Fruit fly (Drosophila melanogaster) whole organism, embryonic: ENCODE results near the gene CG43322.

Experiments
- Ada2b ChIP-seq: fragments of 200-800 bp; sonication (Bioruptor generic); IDR thresholded peaks from 2 replicates; pipeline ENCODE4 v1.3.6; 2022; ENCODE audit warnings: missing biosample characterization, missing genetic modification characterization
- Adf1 ChIP-seq: fragments of 200-800 bp; sonication (Bioruptor generic); IDR thresholded peaks from 2 replicates; pipeline ENCODE4 v1.3.6; 2022; ENCODE audit warnings: missing biosample characterization, missing genetic modification characterization
- CG11093 ChIP-seq: fragments of 200-800 bp; sonication (Bioruptor generic); IDR thresholded peaks from 3 replicates; pipeline ENCODE4 v1.3.6; 2022; ENCODE audit warnings: missing biosample characterization, missing genetic modification characterization
- CG11247 ChIP-seq: fragments of 200-800 bp; sonication (Bioruptor generic); IDR thresholded peaks from 2 replicates; pipeline ENCODE4 v1.3.6; 2022; ENCODE audit warnings: missing biosample characterization, missing genetic modification characterization
- CG11456 ChIP-seq: fragments of 200-800 bp; sonication (Bioruptor generic); IDR thresholded peaks from 3 replicates; pipeline ENCODE4 v1.3.6; 2022; ENCODE audit warnings: missing biosample characterization, missing genetic modification characterization
- CG1233 ChIP-seq: fragments of 200-800 bp; sonication (Bioruptor generic); optimal IDR thresholded peaks from 4 replicates; lab custom pipeline; 2018; ENCODE audit warnings: missing biosample characterization, mild to moderate bottlenecking, missing genetic modification characterization
- CG12659 ChIP-seq: fragments of 200-800 bp; sonication (Bioruptor generic); optimal IDR thresholded peaks from 3 replicates; lab custom pipeline; 2017; ENCODE audit warnings: mild to moderate bottlenecking, missing biosample characterization, missing genetic modification reagents, missing genetic modification characterization
- CG13123 ChIP-seq: fragments of 200-800 bp; sonication (Bioruptor generic); optimal IDR thresholded peaks from 2 replicates; lab custom pipeline; 2016; ENCODE audit warnings: missing biosample characterization, missing genetic modification characterization
- CG13287 ChIP-seq: fragments of 200-800 bp; sonication (Bioruptor generic); IDR thresholded peaks from 2 replicates; pipeline ENCODE4 v1.3.6; 2022; ENCODE audit warnings: missing biosample characterization, missing genetic modification characterization; ENCODE audit not compliant: partially characterized antibody
- CG1529 ChIP-seq: fragments of 200-800 bp; sonication (Bioruptor generic); optimal IDR thresholded peaks from 3 replicates; lab custom pipeline; 2018; ENCODE audit warnings: missing biosample characterization, missing genetic modification characterization
- CG15514 ChIP-seq: fragments of 200-800 bp; sonication (Bioruptor generic); optimal IDR thresholded peaks from 3 replicates; lab custom pipeline; 2017; ENCODE audit warnings: missing biosample characterization, missing genetic modification characterization, mild to moderate bottlenecking, moderate library complexity, missing genetic modification reagents
- CG15601 ChIP-seq: fragments of 200-800 bp; sonication (Bioruptor generic); optimal IDR thresholded peaks from 3 replicates; lab custom pipeline; 2019; ENCODE audit warnings: missing biosample characterization, mild to moderate bottlenecking, missing genetic modification characterization, moderate library complexity
- CG31365 ChIP-seq: fragments of 200-800 bp; sonication (Bioruptor generic); optimal IDR thresholded peaks from 2 replicates; lab custom pipeline; 2018; ENCODE audit warnings: missing biosample characterization, mild to moderate bottlenecking, missing genetic modification characterization
- CG3163 ChIP-seq: fragments of 200-800 bp; sonication (Bioruptor generic); optimal IDR thresholded peaks from 3 replicates; lab custom pipeline; 2016; ENCODE audit warnings: missing biosample characterization, missing genetic modification characterization
- CG3838 ChIP-seq: fragments of 200-800 bp; sonication (Bioruptor generic); optimal IDR thresholded peaks from 3 replicates; lab custom pipeline; 2016; ENCODE audit warnings: missing biosample characterization, missing genetic modification characterization
- CG4820 ChIP-seq: fragments of 200-800 bp; sonication (Bioruptor generic); optimal IDR thresholded peaks from 3 replicates; lab custom pipeline; 2016; ENCODE audit warnings: missing biosample characterization, missing genetic modification characterization
- CG6254 ChIP-seq: fragments of 200-800 bp; sonication (Bioruptor generic); optimal IDR thresholded peaks from 3 replicates; lab custom pipeline; 2017; ENCODE audit warnings: mild to moderate bottlenecking, missing biosample characterization, missing genetic modification reagents, missing genetic modification characterization
- CG6813 ChIP-seq: fragments of 200-800 bp; sonication (Bioruptor generic); optimal IDR thresholded peaks from 2 replicates; lab custom pipeline; 2017; ENCODE audit warnings: missing biosample characterization, missing genetic modification characterization, mild to moderate bottlenecking, moderate library complexity, missing genetic modification reagents
- CG6854 ChIP-seq: fragments of 200-800 bp; sonication (Bioruptor generic); optimal IDR thresholded peaks from 3 replicates; lab custom pipeline; 2017; ENCODE audit warnings: missing biosample characterization, mild to moderate bottlenecking, missing genetic modification characterization
- CG8290 ChIP-seq, 3 experiments: fragments of 200-800 bp; sonication (Bioruptor generic); optimal IDR thresholded peaks; 2 replicates each; lab custom pipeline; 2016 to 2019; ENCODE audit warnings: missing biosample characterization in 3 of 3, missing genetic modification characterization in 3 of 3, mild to moderate bottlenecking in 2 of 3, moderate library complexity in 1 of 3
- CrebB ChIP-seq: fragments of 200-800 bp; sonication (Bioruptor generic); optimal IDR thresholded peaks from 3 replicates; lab custom pipeline; 2018; ENCODE audit warnings: missing biosample characterization, mild to moderate bottlenecking, missing genetic modification characterization
- Drgx ChIP-seq: fragments of 200-800 bp; sonication (Bioruptor generic); IDR thresholded peaks from 2 replicates; pipeline ENCODE4 v1.3.6; 2022; ENCODE audit warnings: missing biosample characterization, missing genetic modification characterization
- Eip74EF ChIP-seq, 2 experiments: fragments of 200-800 bp in 1 of 2; fragments of >200 bp in 1 of 2; sonication (Bioruptor generic) in 1 of 2; optimal IDR thresholded peaks; 2 replicates each; lab custom pipeline; 2017 to 2019; ENCODE audit warnings: missing biosample characterization in 2 of 2, missing genetic modification characterization in 2 of 2, mild to moderate bottlenecking in 1 of 2, moderate library complexity in 1 of 2
- HHEX ChIP-seq: fragments of 200-800 bp; sonication (Bioruptor generic); optimal IDR thresholded peaks from 3 replicates; lab custom pipeline; 2017; ENCODE audit warnings: missing biosample characterization, mild to moderate bottlenecking, missing genetic modification characterization, missing genetic modification reagents
- Hmr ChIP-seq: fragments of 200-800 bp; sonication (Bioruptor generic); optimal IDR thresholded peaks from 3 replicates; lab custom pipeline; 2017; ENCODE audit warnings: mild to moderate bottlenecking, missing biosample characterization, missing genetic modification reagents, missing genetic modification characterization
- Nf-YA ChIP-seq: fragments of 200-800 bp; sonication (Bioruptor generic); IDR thresholded peaks from 2 replicates; pipeline ENCODE4 v1.3.6; 2022; ENCODE audit warnings: missing biosample characterization, missing genetic modification characterization
- Pdp1 ChIP-seq, 2 experiments: fragments of 200-800 bp; sonication (Bioruptor generic); optimal IDR thresholded peaks; 3 replicates each; lab custom pipeline; 2016; ENCODE audit warnings: missing biosample characterization in 2 of 2, missing genetic modification characterization in 2 of 2, mild to moderate bottlenecking in 1 of 2, moderate library complexity in 1 of 2
- Scr ChIP-seq: fragments of 200-800 bp; sonication (Bioruptor generic); IDR thresholded peaks from 2 replicates; pipeline ENCODE4 v1.3.6; 2022; ENCODE audit warnings: missing biosample characterization, missing genetic modification characterization; ENCODE audit not compliant: partially characterized antibody
- Taf1 ChIP-seq: fragments of 200-800 bp; sonication (Bioruptor generic); IDR thresholded peaks from 2 replicates; pipeline ENCODE4 v1.3.6; 2022; ENCODE audit warnings: missing biosample characterization, missing genetic modification characterization
- cg ChIP-seq: fragments of 200-800 bp; sonication (Bioruptor generic); optimal IDR thresholded peaks from 3 replicates; lab custom pipeline; 2019; ENCODE audit warnings: missing biosample characterization, mild to moderate bottlenecking, missing genetic modification characterization, moderate library complexity
- ems ChIP-seq: fragments of 200-800 bp; sonication (Bioruptor generic); optimal IDR thresholded peaks from 3 replicates; lab custom pipeline; 2016; ENCODE audit warnings: missing biosample characterization, missing genetic modification characterization
- ewg ChIP-seq: fragments of 200-800 bp; sonication (Bioruptor generic); optimal IDR thresholded peaks from 3 replicates; lab custom pipeline; 2017; ENCODE audit warnings: mild to moderate bottlenecking, missing biosample characterization, missing genetic modification reagents, missing genetic modification characterization
- gro ChIP-seq: fragments of 200-800 bp; sonication (Bioruptor generic); optimal IDR thresholded peaks from 2 replicates; lab custom pipeline; 2016; ENCODE audit warnings: missing biosample characterization, missing genetic modification characterization
- hb ChIP-seq: fragments of 200-800 bp; sonication (Bioruptor generic); IDR thresholded peaks from 3 replicates; pipeline ENCODE4 v1.3.6; 2022; ENCODE audit warnings: missing biosample characterization, missing genetic modification characterization; ENCODE audit not compliant: partially characterized antibody
- kay ChIP-seq: fragments of 200-800 bp; sonication (Bioruptor generic); optimal IDR thresholded peaks from 2 replicates; lab custom pipeline; 2016; ENCODE audit warnings: missing biosample characterization, missing genetic modification characterization
- lilli ChIP-seq: fragments of 200-800 bp; sonication (Bioruptor generic); optimal IDR thresholded peaks from 3 replicates; lab custom pipeline; 2016; ENCODE audit warnings: missing biosample characterization, missing genetic modification characterization
- mam ChIP-seq: fragments of 200-800 bp; sonication (Bioruptor generic); optimal IDR thresholded peaks from 3 replicates; lab custom pipeline; 2016; ENCODE audit warnings: missing biosample characterization, missing genetic modification characterization
- nerfin-2 ChIP-seq: fragments of 200-800 bp; sonication (Bioruptor generic); IDR thresholded peaks from 2 replicates; pipeline ENCODE4 v1.3.6; 2022; ENCODE audit warnings: missing biosample characterization, missing genetic modification characterization; ENCODE audit not compliant: partially characterized antibody
- p53 ChIP-seq: fragments of 200-800 bp; sonication (Bioruptor generic); optimal IDR thresholded peaks from 2 replicates; lab custom pipeline; 2016; ENCODE audit warnings: missing biosample characterization, missing genetic modification characterization
- seq ChIP-seq: fragments of 200-800 bp; sonication (Bioruptor generic); IDR thresholded peaks from 2 replicates; pipeline ENCODE4 v1.3.6; 2022; ENCODE audit warnings: missing biosample characterization, missing genetic modification characterization
- ssp ChIP-seq: fragments of 200-800 bp; sonication (Bioruptor generic); IDR thresholded peaks from 2 replicates; pipeline ENCODE4 v1.3.6; 2022; ENCODE audit warnings: missing biosample characterization, missing genetic modification characterization
- stwl ChIP-seq: fragments of 200-800 bp; sonication (Bioruptor generic); optimal IDR thresholded peaks from 3 replicates; lab custom pipeline; 2018; ENCODE audit warnings: missing biosample characterization, mild to moderate bottlenecking, missing genetic modification characterization, moderate library complexity
- tll ChIP-seq, 2 experiments: fragments of 200-800 bp in 1 of 2; fragments of >200 bp in 1 of 2; sonication (Bioruptor generic) in 1 of 2; optimal IDR thresholded peaks; 2 replicates each; lab custom pipeline; 2017 to 2019; ENCODE audit warnings: missing biosample characterization in 2 of 2, missing genetic modification characterization in 2 of 2, mild to moderate bottlenecking in 1 of 2, moderate library complexity in 1 of 2
- tna ChIP-seq: fragments of 200-800 bp; sonication (Bioruptor generic); IDR thresholded peaks from 2 replicates; pipeline ENCODE4 v1.3.6; 2022; ENCODE audit warnings: missing biosample characterization, missing genetic modification characterization; ENCODE audit not compliant: partially characterized antibody
- trem ChIP-seq: fragments of 200-800 bp; optimal IDR thresholded peaks from 3 replicates; lab custom pipeline; 2019; ENCODE audit warnings: missing biosample characterization, mild to moderate bottlenecking, missing genetic modification characterization, moderate library complexity
- vvl ChIP-seq: fragments of 200-800 bp; sonication (Bioruptor generic); IDR thresholded peaks from 2 replicates; pipeline ENCODE4 v1.3.6; 2022; ENCODE audit warnings: missing biosample characterization, missing genetic modification characterization
- zen2 ChIP-seq: fragments of 200-800 bp; sonication (Bioruptor generic); IDR thresholded peaks from 3 replicates; pipeline ENCODE4 v1.3.6; 2022; ENCODE audit warnings: missing biosample characterization, missing genetic modification characterization; ENCODE audit not compliant: partially characterized antibody

Gene CG43322

DNA sequence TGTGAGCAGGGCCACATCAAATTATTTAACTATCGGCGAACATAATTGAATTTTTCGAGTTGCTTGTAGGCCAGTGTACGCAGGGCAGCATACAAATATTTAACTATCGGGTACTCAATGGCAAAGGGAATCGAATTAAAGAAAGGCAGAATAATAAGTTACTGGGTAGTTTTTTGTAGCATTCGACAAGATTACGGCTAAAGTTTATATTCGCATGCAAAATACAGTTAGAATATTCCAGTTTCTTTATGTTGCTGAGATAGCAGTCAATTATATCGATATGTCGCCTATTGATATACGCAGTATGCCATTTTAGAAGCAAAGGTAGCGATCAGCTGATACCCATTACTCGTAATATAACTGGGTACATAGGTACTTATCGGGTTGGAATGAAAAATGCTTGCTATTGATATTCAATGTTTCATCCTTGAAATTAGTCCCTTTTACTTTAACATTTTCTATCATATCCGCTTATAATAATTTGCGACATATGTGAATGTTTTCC lies 45.1 kb upstream of the CG43322 start (continued):
- TF ChIP-seq vvl (GFP tag; lab: Robert Waterston, UW) (peak; percentile 77), ssp (GFP tag; lab: Robert Waterston, UW) (0 out of 2 replicates have a peak, but pooled peaks have one; percentile 20), gro (GFP tag; lab: Kevin White, UChicago) (peak; percentile 73), CG13123 (GFP tag; lab: Kevin White, UChicago) (peak; percentile 27), Eip74EF (GFP tag; optimal IDR thresholded peaks at IDR 0.05; lab: Kevin White, UChicago) (peak in 1 of 2 experiments; percentile 26), CG4820 (GFP tag; lab: Kevin White, UChicago) (peak; percentile 26), kay (GFP tag; lab: Kevin White, UChicago) (peak; percentile 12), Adf1 (GFP tag; lab: Robert Waterston, UW) (no peak), Taf1 (GFP tag; lab: Robert Waterston, UW) (no peak), nerfin-2 (GFP tag; lab: Robert Waterston, UW) (peak; percentile 66; the same call in 1 of the 2 replicates), CG6854 (GFP tag; lab: Kevin White, UChicago) (peak; percentile 60), CG12659 (GFP tag; lab: Kevin White, UChicago) (peak; percentile 24), Pdp1 (GFP tag; optimal IDR thresholded peaks at IDR 0.05; lab: Kevin White, UChicago) (peak; percentile 33 to 62), p53 (GFP tag; lab: Kevin White, UChicago) (peak; percentile 13), CG3163 (peak; percentile 14), Nf-YA (0 out of 2 replicates have a peak, but pooled peaks have one; percentile 34), CG8290 (GFP tag; optimal IDR thresholded peaks at IDR 0.05; lab: Kevin White, UChicago) (peak; percentile 5), CG8290 (tag; optimal IDR thresholded peaks at IDR 0.05; lab: Kevin White, UChicago) (no peak), CG15514 (GFP tag; lab: Kevin White, UChicago) (peak; percentile 4), Ada2b (no peak), zen2 (GFP tag; lab: Robert Waterston, UW) (peak; percentile 88), CG6254 (GFP tag; lab: Kevin White, UChicago) (peak; percentile 17), CG15601 (tag; lab: Kevin White, UChicago) (peak; percentile 14), cg (no peak), CG31365 (peak; percentile 20), CG3838 (GFP tag; lab: Kevin White, UChicago) (no peak), Hmr (GFP tag; lab: Kevin White, UChicago) (peak; percentile 52), CG11093 (0 out of 3 replicates have a peak, but pooled peaks have one; percentile 14), CG1529 (GFP tag; lab: Kevin White, UChicago) (no peak), trem (tag; lab: Kevin White, UChicago) (peak; percentile 29), CG11456 (GFP tag; lab: Robert Waterston, UW) (peak; percentile 16; the same call in 2 of the 3 replicates), stwl (tag; lab: Kevin White, UChicago) (peak; percentile 14), CrebB (tag; lab: Kevin White, UChicago) (peak; percentile 31), seq (GFP tag; lab: Robert Waterston, UW) (peak; percentile 16; the same call in 1 of the 2 replicates), hb (GFP tag; lab: Robert Waterston, UW) (peak; percentile 25; the same call in 2 of the 3 replicates), ewg (GFP tag; lab: Kevin White, UChicago) (no peak), mam (GFP tag; lab: Kevin White, UChicago) (peak; percentile 43), HHEX (GFP tag; lab: Kevin White, UChicago) (peak; percentile 65), CG1233 (peak; percentile 8), tna (GFP tag; lab: Robert Waterston, UW) (peak; percentile 56; the same call in 1 of the 2 replicates), CG6813 (GFP tag; lab: Kevin White, UChicago) (peak; percentile 6), ems (GFP tag; lab: Kevin White, UChicago) (peak; percentile 35), CG13287 (peak; percentile 83), CG11247 (GFP tag; lab: Robert Waterston, UW) (no peak), lilli (GFP tag; lab: Kevin White, UChicago) (peak; percentile 70), tll (GFP tag; optimal IDR thresholded peaks at IDR 0.05; lab: Kevin White, UChicago) (peak in 1 of 2 experiments; percentile 60), Drgx (GFP tag; lab: Robert Waterston, UW) (peak; percentile 53; the same call in 1 of the 2 replicates), Scr (GFP tag; lab: Robert Waterston, UW) (peak; percentile 86)
